Worm (Caenorhabditis elegans): Measurements from ENCODE around the gene Y43C5A.2.

Y43C5A.2 gene

ce11 chrIV:10294030-10294429, 24.3 kb downstream of the Y43C5A.2 start, which contains the start of gene R09E10.6:
R09E10.6 (minus strand) TSS chrIV:10294130.
- TF ChIP-seq unc-62 (GFP tag; optimal IDR thresholded peaks at IDR 0.05), result no peak

DNA sequence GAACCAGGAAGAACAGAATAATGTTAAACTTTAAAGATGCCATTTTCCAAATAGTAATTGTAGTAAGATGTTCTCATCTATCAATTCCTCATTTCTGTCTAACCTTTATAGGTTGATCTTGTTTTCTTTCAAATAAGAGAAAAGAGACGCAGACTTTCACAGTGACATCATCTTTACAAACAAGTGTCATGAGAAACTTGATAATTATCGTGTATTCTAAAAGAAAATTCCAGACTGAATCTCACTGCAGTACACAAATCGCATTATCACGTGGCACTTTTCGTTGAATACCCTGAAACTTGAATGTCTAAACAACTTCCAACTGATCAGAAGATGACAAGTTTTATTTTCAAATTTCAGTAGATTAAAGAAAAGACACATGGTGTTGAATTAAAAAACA, 25.4 kb downstream of the Y43C5A.2 start, which contains the start of gene R09E10.13:
Gene R09E10.13 (minus strand): TSS at position 61 of the 400 bp plus-strand sequence.
- no peak for TF ChIP-seq unc-62 (GFP tag; optimal IDR thresholded peaks at IDR 0.05)

DNA sequence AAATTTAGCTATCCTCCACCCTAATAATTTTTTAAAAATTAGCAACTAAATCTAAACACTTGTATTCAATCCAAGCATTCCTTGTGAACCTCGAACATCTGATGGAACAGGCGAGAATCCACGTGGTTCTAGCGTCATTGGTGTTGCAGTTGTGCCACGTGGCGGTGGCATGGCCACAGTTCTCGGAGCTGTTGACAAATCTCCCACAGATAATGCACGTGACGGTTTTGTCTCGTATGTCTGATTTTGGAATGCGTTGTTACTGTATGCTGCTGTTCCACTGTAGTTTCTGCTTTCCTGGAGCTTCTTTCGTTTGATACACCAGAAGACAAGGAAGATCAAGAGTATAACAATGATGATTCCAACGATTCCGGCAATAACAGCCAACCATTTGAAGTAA, 26.4 kb downstream of the Y43C5A.2 start:
- TF ChIP-seq unc-62 (GFP tag; optimal IDR thresholded peaks at IDR 0.05), result no peak

DNA sequence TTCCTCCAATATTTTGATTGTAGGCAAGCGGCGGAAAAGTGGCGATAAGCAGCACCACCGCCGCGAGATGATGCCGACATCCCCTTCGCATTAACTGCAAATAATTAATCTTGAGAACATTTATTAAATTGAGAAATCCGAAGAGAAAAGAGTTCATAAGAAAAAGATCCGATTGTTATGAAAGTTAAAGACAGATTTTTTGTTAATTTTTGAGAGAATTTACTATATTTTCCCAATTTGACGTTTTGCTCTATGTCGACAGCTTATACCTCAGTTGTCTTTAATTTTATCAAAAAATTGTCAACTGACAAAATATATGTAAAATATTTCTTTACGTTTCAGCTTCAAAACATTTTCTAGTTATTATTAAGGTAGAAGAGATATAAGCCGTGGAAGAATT, 32.5 kb downstream of the Y43C5A.2 start, which contains the start of gene R09E10.5:
Gene R09E10.5 (minus strand): TSS at position 101 of the 400 bp plus-strand sequence.
- TF ChIP-seq unc-62 (GFP tag; optimal IDR thresholded peaks at IDR 0.05), result no peak

ce11 chrIV:10304383-10304782, 34.7 kb downstream of the Y43C5A.2 start:
- TF ChIP-seq unc-62 (GFP tag; optimal IDR thresholded peaks at IDR 0.05), result no peak

DNA sequence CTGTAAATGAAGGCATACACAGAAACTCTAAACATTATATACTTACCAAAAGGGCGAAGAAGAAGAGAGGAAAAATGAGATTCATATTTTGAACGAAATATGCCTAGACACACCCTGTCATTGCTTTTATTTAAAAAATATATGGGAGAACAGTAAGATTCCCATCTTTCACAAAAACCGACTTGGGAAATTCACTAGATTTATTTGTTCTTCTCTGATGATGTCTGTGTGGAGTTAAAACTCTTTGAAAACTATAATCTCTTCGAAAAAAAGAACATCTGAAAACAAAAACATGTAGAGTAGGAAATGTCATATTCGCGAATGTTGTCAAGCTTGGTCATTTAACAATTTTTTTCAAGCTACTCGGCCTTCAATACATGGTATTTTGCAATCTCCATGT, 40.6 kb downstream of the Y43C5A.2 start, which contains the start of gene R09E10.8:
Gene R09E10.8 (minus strand): TSS at position 101 of the 400 bp plus-strand sequence.
- no peak for TF ChIP-seq unc-62 (GFP tag; optimal IDR thresholded peaks at IDR 0.05)

DNA sequence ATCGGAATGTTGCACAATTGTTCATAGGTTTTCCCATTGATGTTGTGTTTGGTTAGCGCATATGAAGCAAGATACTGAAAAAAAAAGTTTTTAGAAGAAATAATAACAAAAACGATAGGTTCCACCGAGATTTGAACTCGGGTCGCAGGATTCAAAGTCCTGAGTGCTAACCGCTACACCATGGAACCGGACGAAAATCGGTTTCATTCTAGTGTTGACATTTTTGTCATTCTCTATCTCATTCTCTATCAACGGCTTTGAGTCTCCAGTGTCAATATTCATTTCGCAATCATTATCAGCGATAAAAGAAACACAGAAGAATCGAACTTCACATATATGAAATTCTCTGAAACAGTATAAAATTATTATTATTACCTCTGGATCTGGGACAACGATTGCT, 41.4 kb downstream of the Y43C5A.2 start:
- no peak for TF ChIP-seq unc-62 (GFP tag; optimal IDR thresholded peaks at IDR 0.05)

DNA sequence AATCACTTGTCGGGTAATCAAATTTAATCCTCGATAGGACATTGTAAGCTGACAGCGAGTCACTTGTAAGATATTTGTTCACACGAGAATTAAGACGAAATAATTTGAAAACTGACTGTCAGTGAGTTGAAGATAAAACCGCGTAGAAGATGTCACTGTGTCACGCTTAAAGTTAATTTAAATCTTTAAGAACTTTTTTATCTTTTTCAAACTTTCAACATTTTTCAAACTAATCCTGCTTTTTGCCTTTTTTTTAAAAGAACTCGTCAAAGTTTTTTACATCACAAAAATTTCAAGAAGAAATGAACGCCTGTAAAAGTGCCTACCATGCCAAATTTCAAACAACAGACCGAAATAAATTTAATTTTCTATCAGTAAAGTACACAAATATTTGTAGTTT, 43.9 kb downstream of the Y43C5A.2 start, which contains the start of gene acs-18:
Gene acs-18 (minus strand): TSS at position 101 of the 400 bp plus-strand sequence.
- no peak for TF ChIP-seq unc-62 (GFP tag; optimal IDR thresholded peaks at IDR 0.05)

- TF ChIP-seq unc-62 (GFP tag; optimal IDR thresholded peaks at IDR 0.05), result no peak
Observed at ce11 chrIV:10318199-10318598, 48.5 kb downstream of the Y43C5A.2 start, which contains the start of gene R09E10.2. R09E10.2 (minus strand) TSS chrIV:10318299.
